Fruit fly (Drosophila melanogaster): ENCODE measurements around the gene CG1640.
A peak's percentile ranks its signal among the peaks of the same experiment; 100 is the strongest.

DNA sequence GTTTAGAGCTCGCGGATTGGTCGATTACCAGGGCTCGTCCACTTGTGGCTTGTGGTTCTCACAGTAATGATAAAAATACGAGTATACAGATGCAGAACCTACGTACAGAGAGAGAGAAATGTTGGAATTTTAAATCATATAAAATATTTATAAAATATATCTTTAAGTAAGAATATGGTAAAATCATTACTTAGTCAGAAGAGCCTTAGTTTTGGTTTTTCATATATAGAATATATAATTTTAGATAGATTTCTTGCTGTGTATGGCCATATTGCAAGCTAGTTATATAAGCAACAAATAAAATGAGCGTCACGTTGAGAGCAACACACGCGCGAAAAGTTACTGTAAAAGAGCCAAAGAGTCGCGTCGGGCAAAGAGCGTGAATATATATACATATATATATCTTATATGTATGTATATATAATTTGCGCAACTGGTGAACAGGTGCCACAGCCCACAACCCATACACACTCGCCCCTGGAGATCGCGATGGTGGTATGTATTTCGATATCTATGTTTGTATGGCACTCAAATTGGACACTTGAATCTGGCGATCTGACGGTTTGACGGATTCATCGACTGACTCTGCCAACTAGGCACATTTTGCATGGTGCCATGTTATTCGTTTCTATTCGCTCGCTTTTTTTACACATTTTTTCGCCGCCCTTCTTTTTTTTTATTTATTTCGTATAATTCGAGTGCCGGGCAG, 20.2 kb downstream of the CG1640 start:
- peak; percentile 9 for TF ChIP-seq EcR (GFP tag; optimal IDR thresholded peaks at IDR 0.05)
- TF ChIP-seq CG32121 (GFP tag; IDR thresholded peaks at IDR 0.05): peak; percentile 90
- TF ChIP-seq Ets98B (GFP tag; IDR thresholded peaks at IDR 0.05): peak; percentile 82
- no peak for TF ChIP-seq CG13204 (GFP tag; optimal IDR thresholded peaks at IDR 0.05)
- TF ChIP-seq rn (GFP tag; IDR thresholded peaks at IDR 0.05): peak; percentile 53
- TF ChIP-seq CG15710 (tag; optimal IDR thresholded peaks at IDR 0.05): peak; percentile 78
- TF ChIP-seq fd96Ca (GFP tag; IDR thresholded peaks at IDR 0.05): no peak
- peak; percentile 44 for TF ChIP-seq CG34367 (tag; optimal IDR thresholded peaks at IDR 0.05)
- peak; percentile 64 for TF ChIP-seq CG9948 (tag; optimal IDR thresholded peaks at IDR 0.05)
- no peak for TF ChIP-seq gl (tag; optimal IDR thresholded peaks at IDR 0.05)
